Fruit fly (Drosophila melanogaster): ENCODE measurements around the gene CTCF.

Gene CTCF

DNA sequence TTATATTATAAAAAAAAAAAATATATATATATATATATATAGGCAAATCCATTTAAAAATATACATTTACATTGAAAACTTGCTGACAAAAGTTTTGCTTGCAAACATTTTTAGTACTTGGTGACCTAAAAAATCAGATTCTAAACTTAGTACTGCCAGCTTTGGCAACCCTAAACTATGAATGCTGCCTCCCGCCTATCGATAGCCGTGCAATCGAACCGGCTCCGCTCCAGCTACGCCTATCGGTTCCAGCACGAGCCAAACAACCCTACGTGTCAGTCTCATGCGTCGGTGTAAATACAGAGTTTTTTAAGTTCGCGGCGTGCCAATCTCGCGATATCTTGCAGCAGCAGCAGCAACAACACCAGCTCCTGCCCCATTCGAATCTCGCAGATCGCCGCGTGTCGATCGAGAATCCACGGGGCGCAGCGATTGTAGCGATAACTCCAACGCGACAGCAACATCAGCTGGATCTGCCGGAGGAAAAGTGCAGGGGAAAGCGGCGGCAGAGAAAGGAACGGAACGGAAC, 3.9 kb upstream of the CTCF start, which contains the start of gene Sec63 (continued):
- peak; percentile 78 for TF ChIP-seq vnd (GFP tag; IDR thresholded peaks at IDR 0.05; ENCODE audit: partially characterized antibody)
- TF ChIP-seq CG9817 (tag; optimal IDR thresholded peaks at IDR 0.05) = peak; percentile 54
- TF ChIP-seq Jarid2 (GFP tag; optimal IDR thresholded peaks at IDR 0.05) = peak; percentile 6
- peak; percentile 80 for TF ChIP-seq unc-4 (GFP tag; IDR thresholded peaks at IDR 0.05; ENCODE audit: partially characterized antibody)
- 0 out of 3 replicates have a peak, but pooled peaks have one; percentile 40 for TF ChIP-seq zfh1 (GFP tag; IDR thresholded peaks at IDR 0.05)
- TF ChIP-seq CG15269 (tag; optimal IDR thresholded peaks at IDR 0.05) = peak; percentile 16
- TF ChIP-seq her (GFP tag; optimal IDR thresholded peaks at IDR 0.05) = no peak
- no peak for TF ChIP-seq eyg (GFP tag; optimal IDR thresholded peaks at IDR 0.05)
- peak in 1 of 2 experiments; percentile 32 for TF ChIP-seq bsh (GFP tag; optimal IDR thresholded peaks at IDR 0.05)
- TF ChIP-seq ac (GFP tag; optimal IDR thresholded peaks at IDR 0.05) = no peak
- peak; percentile 26 for TF ChIP-seq Fer2 (tag; optimal IDR thresholded peaks at IDR 0.05)
- TF ChIP-seq twi (tag; optimal IDR thresholded peaks at IDR 0.05) = no peak
- TF ChIP-seq CG10654 (GFP tag; optimal IDR thresholded peaks at IDR 0.05) = no peak
- peak; percentile 54; the same call in 1 of the 2 replicates for TF ChIP-seq ato (GFP tag; IDR thresholded peaks at IDR 0.05; ENCODE audit: partially characterized antibody)
- TF ChIP-seq Adf1 (GFP tag; IDR thresholded peaks at IDR 0.05) = 0 out of 2 replicates have a peak, but pooled peaks have one; percentile 3
- TF ChIP-seq Mrtf (GFP tag; IDR thresholded peaks at IDR 0.05) = no peak
- TF ChIP-seq wor (GFP tag; IDR thresholded peaks at IDR 0.05) = no peak
- TF ChIP-seq dmrt99B (tag; optimal IDR thresholded peaks at IDR 0.05) = peak; percentile 14
- TF ChIP-seq Hmx (GFP tag; optimal IDR thresholded peaks at IDR 0.05) = no peak
- 0 out of 2 replicates have a peak, but pooled peaks have one; percentile 27 for TF ChIP-seq sisA (GFP tag; IDR thresholded peaks at IDR 0.05)
- 0 out of 2 replicates have a peak, but pooled peaks have one; percentile 4 for TF ChIP-seq Ada2b (GFP tag; IDR thresholded peaks at IDR 0.05)
- TF ChIP-seq E2f2 (GFP tag; IDR thresholded peaks at IDR 0.05) = peak; percentile 53; the same call in 1 of the 2 replicates
- TF ChIP-seq CG13775 (GFP tag; optimal IDR thresholded peaks at IDR 0.05) = peak; percentile 48
- TF ChIP-seq Xbp1 (GFP tag; optimal IDR thresholded peaks at IDR 0.05) = peak; percentile 67
- no peak for TF ChIP-seq CG10147 (GFP tag; optimal IDR thresholded peaks at IDR 0.05)
- no peak for TF ChIP-seq CG33557 (GFP tag; optimal IDR thresholded peaks at IDR 0.05)
- TF ChIP-seq lmd (GFP tag; IDR thresholded peaks at IDR 0.05) = peak; percentile 56; the same call in 1 of the 2 replicates
- TF ChIP-seq crol (GFP tag; IDR thresholded peaks at IDR 0.05) = peak; percentile 56
- TF ChIP-seq CG3726 (GFP tag; IDR thresholded peaks at IDR 0.05) = no peak
- peak; percentile 97 for TF ChIP-seq bbx (GFP tag; IDR thresholded peaks at IDR 0.05; ENCODE audit: partially characterized antibody)
- peak; percentile 4 for TF ChIP-seq vfl (GFP tag; optimal IDR thresholded peaks at IDR 0.05)
- TF ChIP-seq Med (GFP tag) = peak; percentile 60
- TF ChIP-seq ems (GFP tag; optimal IDR thresholded peaks at IDR 0.05) = peak; percentile 24
- TF ChIP-seq CG34224 (GFP tag; IDR thresholded peaks at IDR 0.05; ENCODE audit: partially characterized antibody) = peak; percentile 63
- TF ChIP-seq mld (GFP tag; IDR thresholded peaks at IDR 0.05; ENCODE audit: partially characterized antibody) = peak; percentile 87; the same call in 2 of the 3 replicates
- TF ChIP-seq btn (GFP tag; optimal IDR thresholded peaks at IDR 0.05) = no peak
- TF ChIP-seq CG5180 (GFP tag; optimal IDR thresholded peaks at IDR 0.05) = no peak
- peak; percentile 52 for TF ChIP-seq CG3065 (GFP tag; optimal IDR thresholded peaks at IDR 0.05)
- TF ChIP-seq D19B (GFP tag; optimal IDR thresholded peaks at IDR 0.05) = no peak
- TF ChIP-seq CG33213 (GFP tag; optimal IDR thresholded peaks at IDR 0.05) = peak; percentile 74
- peak; percentile 32; the same call in 1 of the 2 replicates for TF ChIP-seq CG17328 (GFP tag; IDR thresholded peaks at IDR 0.05)
- peak; percentile 63; the same call in 2 of the 3 replicates for TF ChIP-seq H15 (GFP tag; IDR thresholded peaks at IDR 0.05)
- no peak for TF ChIP-seq Camta (GFP tag; optimal IDR thresholded peaks at IDR 0.05)
- TF ChIP-seq CG10959 (GFP tag; IDR thresholded peaks at IDR 0.05) = 0 out of 2 replicates have a peak, but pooled peaks have one; percentile 14
- TF ChIP-seq CG42726 (GFP tag; IDR thresholded peaks at IDR 0.05; ENCODE audit: partially characterized antibody) = peak; percentile 94
- peak; percentile 57 for TF ChIP-seq chn (GFP tag; optimal IDR thresholded peaks at IDR 0.05)
- TF ChIP-seq hkb (optimal IDR thresholded peaks at IDR 0.05) = no peak
- peak; percentile 7; the same call in 1 of the 2 replicates for TF ChIP-seq hkb (GFP tag; IDR thresholded peaks at IDR 0.05)
- peak; percentile 35 for TF ChIP-seq CG8290 (GFP tag; optimal IDR thresholded peaks at IDR 0.05)
- peak in 1 of 2 experiments; percentile 81 for TF ChIP-seq CG8290 (tag; optimal IDR thresholded peaks at IDR 0.05)
